Fruit fly (Drosophila melanogaster) S2 (cell line): ENCODE data around the gene pho.

Experiments used
- CG8478 ChIP-seq: fragments of >200 bp; optimal IDR thresholded peaks from 2 replicates; lab custom pipeline; 2018
- CTCF ChIP-seq, 2 experiments: fragments of >200 bp; optimal IDR thresholded peaks; 2 replicates each; lab custom pipeline; 2018

Gene pho

dm6 chr4:1181591-1182125, at the start of gene pho:
Gene pho (minus strand): TSS chr4:1181628.
- TF ChIP-seq CTCF (optimal IDR thresholded peaks at IDR 0.05; lab: Kevin White, UChicago) = no peak
- no peak for TF ChIP-seq CG8478

DNA sequence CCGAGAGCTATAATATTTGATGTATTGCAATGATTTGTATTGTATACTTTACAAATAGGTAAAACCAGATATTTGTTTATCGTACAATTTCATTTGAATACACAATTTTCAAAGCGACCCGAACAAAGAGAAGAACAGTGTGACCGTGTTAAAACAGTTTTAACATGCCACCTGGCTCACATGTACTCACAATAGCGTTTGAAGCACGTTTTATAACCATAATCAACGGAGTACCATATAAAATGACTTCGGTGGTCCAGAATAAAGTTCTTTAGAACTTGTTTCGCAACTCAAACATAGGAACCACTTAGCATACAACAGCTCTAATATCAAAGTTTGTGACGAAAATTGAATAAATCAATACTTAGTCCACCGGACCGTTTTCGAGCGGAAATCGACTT, 49.1 kb upstream of the pho start, which contains the start of the genes Dyrk3 and Cadps:
TSS of gene Dyrk3 (minus strand) at position 150 of the 401 bp plus-strand sequence.
TSS of gene Cadps (plus strand) at position 274 of the 401 bp plus-strand sequence.
- TF ChIP-seq CG8478 = no peak
- TF ChIP-seq CTCF (optimal IDR thresholded peaks at IDR 0.05; lab: Kevin White, UChicago) = peak; percentile 12 to 51

DNA sequence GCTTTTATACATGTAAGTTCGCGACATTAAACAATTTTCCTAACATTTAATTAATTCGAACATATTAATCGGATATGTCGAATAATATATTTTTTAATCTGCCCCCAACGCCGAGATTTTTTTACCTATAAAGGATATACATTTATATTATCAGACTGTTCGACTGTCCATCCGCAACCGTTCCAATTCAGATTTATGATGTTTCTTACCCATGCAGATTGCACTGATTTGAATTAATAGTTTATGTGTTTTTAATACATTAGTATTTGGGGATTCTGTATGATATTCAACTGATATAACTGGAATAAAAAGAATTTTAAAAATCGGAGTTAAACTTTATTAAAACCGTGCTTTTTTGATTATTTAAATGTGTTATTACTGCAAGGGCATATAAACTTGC, 43.8 kb upstream of the pho start:
- no peak for TF ChIP-seq CG8478
- TF ChIP-seq CTCF (optimal IDR thresholded peaks at IDR 0.05; lab: Kevin White, UChicago) = no peak

DNA sequence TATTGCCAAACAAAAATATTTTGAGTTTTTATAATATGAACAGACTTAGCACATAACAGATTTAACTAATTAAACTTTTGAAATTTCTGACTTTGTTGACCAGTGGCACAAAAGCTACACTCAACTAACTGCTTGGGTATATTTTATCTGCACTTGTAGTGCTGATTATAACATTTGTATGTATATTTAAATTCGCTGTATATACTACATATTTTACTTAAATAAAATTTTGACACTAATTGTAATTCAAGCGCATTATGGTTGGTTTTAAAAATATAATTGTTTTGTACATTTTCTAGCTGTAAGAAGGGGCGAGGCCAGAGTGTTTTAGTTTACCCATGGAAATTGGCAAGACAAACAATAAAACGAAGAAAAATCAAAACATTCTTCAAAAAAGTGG, 42.8 kb upstream of the pho start:
- TF ChIP-seq CTCF (optimal IDR thresholded peaks at IDR 0.05; lab: Kevin White, UChicago) = no peak
- no peak for TF ChIP-seq CG8478

DNA sequence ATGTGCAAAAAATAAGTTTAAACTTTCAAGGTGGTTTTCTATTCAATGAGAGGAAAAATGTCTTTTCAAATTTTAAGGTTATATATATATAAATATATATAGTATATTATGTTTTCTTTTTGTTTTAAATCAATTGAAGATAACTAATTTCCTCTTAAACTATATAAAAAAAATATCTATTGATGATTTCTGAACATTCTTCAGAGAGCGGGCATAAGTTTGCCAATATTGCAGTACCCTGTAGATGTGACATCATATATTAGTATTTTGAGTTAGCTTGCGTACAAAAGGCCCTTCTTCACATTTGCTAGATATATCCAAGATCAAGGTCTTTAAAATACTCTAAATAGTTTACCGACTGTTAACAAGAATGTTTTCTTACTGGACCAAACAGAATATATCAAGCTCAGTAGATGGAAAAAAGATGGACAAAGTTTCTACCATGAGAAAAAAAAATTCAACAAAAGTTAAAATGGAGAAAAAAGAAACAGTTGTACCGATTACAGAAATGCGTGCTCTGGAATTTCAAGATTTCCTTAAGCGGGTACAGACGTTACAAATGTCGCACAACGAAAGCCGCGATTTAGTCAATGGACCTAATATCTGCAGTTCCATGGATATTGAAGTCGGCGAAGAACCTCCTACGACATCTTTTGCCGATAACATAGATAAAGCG, 37.4 kb upstream of the pho start:
- TF ChIP-seq CG8478 (no peak), CTCF (optimal IDR thresholded peaks at IDR 0.05; lab: Kevin White, UChicago) (no peak)

dm6 chr4:1199178-1199577, 17.8 kb upstream of the pho start:
- TF ChIP-seq CG8478 = no peak

DNA sequence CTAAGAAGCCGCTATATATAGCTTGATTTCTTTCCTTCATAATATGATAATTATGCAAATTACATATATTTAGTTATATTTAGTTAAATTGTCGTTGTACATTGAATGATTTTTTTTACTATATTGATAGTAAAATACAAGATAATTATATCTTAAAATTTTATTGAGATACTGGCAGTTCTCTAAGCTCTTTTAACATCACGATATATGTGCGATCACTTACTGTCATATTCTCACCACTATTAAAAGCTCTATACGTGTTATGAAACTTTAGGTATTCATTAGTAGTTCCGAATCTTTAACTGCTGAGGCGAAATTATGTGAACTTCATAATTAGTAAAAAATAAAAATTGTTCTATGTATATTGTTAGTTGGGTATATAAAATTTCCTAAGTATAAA, 17.2 kb upstream of the pho start, which contains the start of gene Mitf:
TSS of gene Mitf (plus strand) at position 254 of the 400 bp plus-strand sequence.
- TF ChIP-seq CG8478 = no peak
- no peak for TF ChIP-seq CTCF (optimal IDR thresholded peaks at IDR 0.05; lab: Kevin White, UChicago)

- TF ChIP-seq CG8478 (no peak), CTCF (optimal IDR thresholded peaks at IDR 0.05; lab: Kevin White, UChicago) (no peak)
Observed at dm6 chr4:1196653-1197161, 15.3 kb upstream of the pho start, which contains the start of gene PIP4K. Gene PIP4K (minus strand): TSS chr4:1196848.

DNA sequence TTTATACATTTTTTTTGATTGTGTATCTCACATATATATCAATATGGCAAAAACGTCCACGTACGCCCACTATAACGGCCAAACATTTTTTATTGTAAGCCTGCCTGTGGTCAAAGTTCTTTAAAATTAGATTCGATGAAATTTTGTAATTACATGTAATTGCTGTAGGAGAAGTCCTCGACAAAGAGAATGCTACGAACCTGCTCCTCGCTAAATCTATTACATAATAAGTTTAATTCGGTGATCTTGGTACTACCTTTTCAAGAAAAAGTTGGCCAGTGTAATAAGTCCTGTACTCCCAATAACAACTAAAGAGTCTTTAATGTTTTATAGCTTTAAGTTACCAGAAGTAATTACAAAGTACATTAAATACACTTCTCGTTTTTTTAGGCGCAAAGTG, 10.2 kb upstream of the pho start:
- no peak for TF ChIP-seq CG8478
- TF ChIP-seq CTCF (optimal IDR thresholded peaks at IDR 0.05; lab: Kevin White, UChicago) = no peak

DNA sequence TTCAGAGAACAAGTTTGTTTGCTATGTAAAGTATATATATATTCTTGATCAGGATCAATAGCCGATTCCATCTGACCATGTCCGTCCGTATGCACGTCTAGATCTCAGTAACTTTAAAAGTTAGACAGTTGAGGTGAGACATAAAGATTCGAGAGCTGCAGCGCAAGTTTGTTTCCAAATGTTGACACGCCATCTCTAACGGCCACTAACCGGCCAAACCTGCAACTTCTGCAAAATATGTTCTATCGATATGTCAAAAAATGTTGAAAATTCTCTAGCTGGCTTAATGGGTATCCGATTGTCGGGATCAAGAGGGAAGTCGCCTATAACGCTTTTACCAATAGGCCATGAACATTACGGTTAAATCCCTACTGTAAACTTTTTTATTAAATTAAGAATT, 5.4 kb upstream of the pho start:
- no peak for TF ChIP-seq CG8478
- TF ChIP-seq CTCF (optimal IDR thresholded peaks at IDR 0.05; lab: Kevin White, UChicago) = no peak

DNA sequence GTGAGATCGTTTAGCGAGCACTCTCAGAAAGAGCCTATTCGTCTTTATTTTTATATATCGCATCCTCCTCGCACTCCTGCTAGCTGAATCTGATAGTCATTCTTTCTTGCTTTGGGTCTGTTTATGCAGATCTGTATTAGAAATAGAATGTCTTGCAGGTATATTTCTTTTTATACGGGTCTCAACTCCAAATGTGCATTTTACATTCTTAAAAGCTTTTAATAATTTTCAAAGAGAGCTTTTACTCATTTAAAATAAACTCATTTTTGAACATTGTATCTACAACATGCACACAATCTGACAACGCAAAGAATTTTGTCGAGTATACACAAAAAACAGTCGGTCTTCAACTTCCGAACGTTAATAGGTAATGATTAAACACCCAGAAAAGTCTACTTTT, 4.0 kb upstream of the pho start, which contains the start of gene CG33521:
TSS of gene CG33521 (plus strand) at position 301 of the 400 bp plus-strand sequence.
- TF ChIP-seq CG8478 = no peak
- no peak for TF ChIP-seq CTCF (optimal IDR thresholded peaks at IDR 0.05; lab: Kevin White, UChicago)

dm6 chr4:1182809-1183208, 1.4 kb upstream of the pho start:
- TF ChIP-seq CG8478 = no peak
- no peak for TF ChIP-seq CTCF (optimal IDR thresholded peaks at IDR 0.05; lab: Kevin White, UChicago)

dm6 chr4:1175156-1175555, 6.3 kb downstream of the pho start:
- no peak for TF ChIP-seq CTCF (optimal IDR thresholded peaks at IDR 0.05; lab: Kevin White, UChicago)
- TF ChIP-seq CG8478 = no peak

dm6 chr4:1162058-1162457, 19.4 kb downstream of the pho start, which contains the start of gene CG32017:
Gene CG32017 (minus strand): TSS chr4:1162158.
- TF ChIP-seq CTCF (optimal IDR thresholded peaks at IDR 0.05; lab: Kevin White, UChicago) (no peak), CG8478 (no peak)

DNA sequence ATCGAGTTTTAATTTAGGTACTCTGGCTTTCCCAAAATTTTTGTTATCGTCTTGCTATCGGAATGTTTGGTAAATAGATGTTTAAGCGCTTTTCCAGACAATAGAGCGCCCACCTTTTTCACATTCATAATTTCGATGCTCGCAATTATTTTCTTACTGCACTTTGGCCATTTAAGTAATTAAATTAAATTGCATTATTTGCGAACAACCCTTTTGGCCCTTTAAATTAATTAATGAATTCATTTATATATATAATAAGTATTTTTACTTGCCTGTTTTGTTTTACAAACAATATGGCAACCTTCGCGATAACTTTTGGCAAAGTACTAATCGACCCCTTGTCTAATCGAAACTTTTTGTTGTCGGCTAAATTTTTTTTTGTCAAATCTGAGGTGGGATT, 25.1 kb downstream of the pho start:
- TF ChIP-seq CTCF (optimal IDR thresholded peaks at IDR 0.05; lab: Kevin White, UChicago) (no peak), CG8478 (no peak)

- TF ChIP-seq CTCF (optimal IDR thresholded peaks at IDR 0.05; lab: Kevin White, UChicago) (no peak), CG8478 (no peak)
Observed at dm6 chr4:1147966-1148541, 33.4 kb downstream of the pho start.
